6 worm cellular contexts compared by ENCODE assay signal in genomic region chrII:4802917-4803316, ce11.
TF ChIP-seq lines count a peak whose summit lies in the region.

No protein-coding gene starts in this region.

TF ChIP-seq in whole organism, L1 larva, 84 proteins besides CTCF, POLR2A, EP300 and RAD21:
- no peak for TF ChIP-seq nhr-19 (GFP tag; conservative IDR thresholded peaks at IDR 0.05; lab: Robert Waterston, UW)
- TF ChIP-seq elt-2 (tag; optimal IDR thresholded peaks at IDR 0.05; lab: Kevin White, UChicago), result peak; percentile 88
- TF ChIP-seq efl-1 (optimal IDR thresholded peaks at IDR 0.05; lab: Kevin White, UChicago), result no peak
- TF ChIP-seq efl-1 (GFP tag; optimal IDR thresholded peaks at IDR 0.05 in 1 of 2; lab: Kevin White, UChicago), result peak in 1 of 2 experiments; percentile 38
- TF ChIP-seq pqm-1 (tag; optimal IDR thresholded peaks at IDR 0.05; lab: Kevin White, UChicago), result peak; percentile 6
- TF ChIP-seq lin-14 (GFP tag; optimal IDR thresholded peaks at IDR 0.05; lab: Kevin White, UChicago), result peak; percentile 0
- peak; percentile 30 for TF ChIP-seq blmp-1 (tag; optimal IDR thresholded peaks at IDR 0.05; lab: Kevin White, UChicago)
- no peak for TF ChIP-seq sup-37 (GFP tag; optimal IDR thresholded peaks at IDR 0.05; lab: Kevin White, UChicago)

TF ChIP-seq in whole organism, L2 larva, 48 proteins besides CTCF, POLR2A, EP300 and RAD21:
- TF ChIP-seq peb-1 (tag; optimal IDR thresholded peaks at IDR 0.05; lab: Kevin White, UChicago) (no peak), dmd-4 (tag; optimal IDR thresholded peaks at IDR 0.05; lab: Kevin White, UChicago) (no peak), crh-2 (tag; optimal IDR thresholded peaks at IDR 0.05; lab: Kevin White, UChicago) (peak; percentile 24), unc-55 (GFP tag; optimal IDR thresholded peaks at IDR 0.05; lab: Kevin White, UChicago) (no peak), fos-1 (tag; optimal IDR thresholded peaks at IDR 0.05; lab: Kevin White, UChicago) (peak; percentile 83), lin-39 (tag; optimal IDR thresholded peaks at IDR 0.05; lab: Kevin White, UChicago) (no peak), ceh-16 (tag; optimal IDR thresholded peaks at IDR 0.05; lab: Kevin White, UChicago) (no peak), sem-4 (tag; optimal IDR thresholded peaks at IDR 0.05; lab: Kevin White, UChicago) (no peak), unc-39 (tag; optimal IDR thresholded peaks at IDR 0.05; lab: Kevin White, UChicago) (no peak), C34F6.9 (tag; optimal IDR thresholded peaks at IDR 0.05; lab: Kevin White, UChicago) (no peak), lin-13 (GFP tag; optimal IDR thresholded peaks at IDR 0.05; lab: Kevin White, UChicago) (no peak), nhr-25 (tag; optimal IDR thresholded peaks at IDR 0.05; lab: Kevin White, UChicago) (no peak), lin-11 (tag; optimal IDR thresholded peaks at IDR 0.05; lab: Kevin White, UChicago) (no peak), elt-3 (tag; optimal IDR thresholded peaks at IDR 0.05; lab: Kevin White, UChicago) (no peak), ceh-82 (tag; optimal IDR thresholded peaks at IDR 0.05; lab: Kevin White, UChicago) (no peak), ztf-1 (GFP tag; conservative IDR thresholded peaks at IDR 0.05; lab: Robert Waterston, UW) (no peak), blmp-1 (tag; optimal IDR thresholded peaks at IDR 0.05; lab: Kevin White, UChicago; ENCODE audit: insufficient read depth) (peak; percentile 77)

TF ChIP-seq in whole organism, L3 larva, 47 proteins besides CTCF, POLR2A, EP300 and RAD21:
- peak; percentile 38 for TF ChIP-seq pqm-1 (tag; optimal IDR thresholded peaks at IDR 0.05; lab: Kevin White, UChicago)
- peak; percentile 96 for TF ChIP-seq elt-2 (tag; optimal IDR thresholded peaks at IDR 0.05; lab: Kevin White, UChicago)
- no peak for TF ChIP-seq nfya-1 (tag; optimal IDR thresholded peaks at IDR 0.05; lab: Kevin White, UChicago; ENCODE audit: insufficient read depth)
- no peak for TF ChIP-seq mml-1 (tag; optimal IDR thresholded peaks at IDR 0.05; lab: Kevin White, UChicago)
- no peak for TF ChIP-seq nhr-28 (tag; optimal IDR thresholded peaks at IDR 0.05; lab: Kevin White, UChicago)
- TF ChIP-seq pha-4 (tag; optimal IDR thresholded peaks at IDR 0.05; lab: Kevin White, UChicago), result peak; percentile 10
- TF ChIP-seq ceh-16 (tag; optimal IDR thresholded peaks at IDR 0.05; lab: Kevin White, UChicago), result no peak
- TF ChIP-seq unc-62 (GFP tag; optimal IDR thresholded peaks at IDR 0.05; lab: Kevin White, UChicago), result no peak
- TF ChIP-seq nhr-67 (tag; optimal IDR thresholded peaks at IDR 0.05; lab: Kevin White, UChicago), result no peak

TF ChIP-seq in whole organism, L4 larva, 104 proteins besides CTCF, POLR2A, EP300 and RAD21:
- TF ChIP-seq lsy-2 (tag; optimal IDR thresholded peaks at IDR 0.05; lab: Kevin White, UChicago) (no peak), zip-11 (GFP tag; IDR thresholded peaks at IDR 0.05; lab: Robert Waterston, UW) (no peak), hlh-30 (tag; optimal IDR thresholded peaks at IDR 0.05; lab: Kevin White, UChicago; ENCODE audit: insufficient read depth) (no peak), daf-16 (GFP tag; optimal IDR thresholded peaks at IDR 0.05; lab: Kevin White, UChicago) (no peak), daf-16 (tag; optimal IDR thresholded peaks at IDR 0.05; lab: Kevin White, UChicago) (peak; percentile 49), hlh-11 (tag; optimal IDR thresholded peaks at IDR 0.05; lab: Kevin White, UChicago) (peak; percentile 29), daf-12 (tag; optimal IDR thresholded peaks at IDR 0.05; lab: Kevin White, UChicago) (no peak), tra-1 (GFP tag; IDR thresholded peaks at IDR 0.05; lab: Robert Waterston, UW) (no peak), madf-5 (GFP tag; IDR thresholded peaks at IDR 0.05; lab: Robert Waterston, UW) (no peak), mxl-3 (GFP tag; optimal IDR thresholded peaks at IDR 0.05; lab: Kevin White, UChicago) (no peak), unc-39 (tag; optimal IDR thresholded peaks at IDR 0.05; lab: Kevin White, UChicago) (no peak), php-3 (GFP tag; IDR thresholded peaks at IDR 0.05; lab: Robert Waterston, UW) (peak; percentile 64; the same call in 1 of the 2 replicates), nhr-28 (tag; optimal IDR thresholded peaks at IDR 0.05; lab: Kevin White, UChicago) (peak; percentile 66), skn-1 (tag; optimal IDR thresholded peaks at IDR 0.05; lab: Kevin White, UChicago) (no peak), pqm-1 (tag; optimal IDR thresholded peaks at IDR 0.05; lab: Kevin White, UChicago) (peak; percentile 77), sdz-12 (GFP tag; optimal IDR thresholded peaks at IDR 0.05; lab: Kevin White, UChicago) (no peak), dmd-6 (GFP tag; IDR thresholded peaks at IDR 0.05; lab: Robert Waterston, UW) (peak; percentile 42; the same call in 1 of the 2 replicates), gei-8 (GFP tag; optimal IDR thresholded peaks at IDR 0.05; lab: Kevin White, UChicago) (no peak), dve-1 (tag; optimal IDR thresholded peaks at IDR 0.05; lab: Kevin White, UChicago; ENCODE audit: insufficient read depth) (peak; percentile 1), dmd-8 (GFP tag; IDR thresholded peaks at IDR 0.05; lab: Robert Waterston, UW) (no peak)

TF ChIP-seq in whole organism, late embryonic, 69 proteins besides CTCF, POLR2A, EP300 and RAD21:
- no peak for TF ChIP-seq pros-1 (tag; optimal IDR thresholded peaks at IDR 0.05; lab: Kevin White, UChicago)
- TF ChIP-seq elt-2 (tag; optimal IDR thresholded peaks at IDR 0.05; lab: Kevin White, UChicago), result peak; percentile 80
- TF ChIP-seq ceh-48 (tag; optimal IDR thresholded peaks at IDR 0.05; lab: Kevin White, UChicago), result no peak

TF ChIP-seq in whole organism, young adult, 124 proteins besides CTCF, POLR2A, EP300 and RAD21:
- TF ChIP-seq T07F8.4 (tag; optimal IDR thresholded peaks at IDR 0.05; lab: Kevin White, UChicago) (no peak), pbrm-1 (GFP tag; IDR thresholded peaks at IDR 0.05; lab: Robert Waterston, UW) (no peak), egl-44 (GFP tag; IDR thresholded peaks at IDR 0.05; lab: Robert Waterston, UW) (no peak), nhr-80 (tag; optimal IDR thresholded peaks at IDR 0.05; lab: Kevin White, UChicago) (peak; percentile 63)
